Worm (Caenorhabditis elegans) whole organism, young adult: Measurements from ENCODE around the gene F35F10.6.

ENCODE experiments used
- ZK185.1 ChIP-seq: sonication (generic microtip); optimal IDR thresholded peaks from 2 replicates; lab custom pipeline; 2016; ENCODE audit warnings: mild to moderate bottlenecking, missing genetic modification characterization, missing compliant biosample characterization; ENCODE audit not compliant: poor library complexity, severe bottlenecking
- ama-1 ChIP-seq, 3 experiments: fragments of 150-350 bp in 1 of 3; sonication (generic microtip) in 2 of 3; optimal IDR thresholded peaks; 2 replicates each; lab custom pipeline; 2014 to 2018; ENCODE audit warnings: missing biosample characterization in 2 of 3, missing genetic modification characterization in 2 of 3, missing genetic modification reagents in 2 of 3
- bed-2 ChIP-seq: fragments of 200-800 bp; sonication (Bioruptor generic); IDR thresholded peaks from 2 replicates; pipeline ENCODE4 v1.3.6; 2022; ENCODE audit warnings: missing genetic modification reagents, missing genetic modification characterization, missing compliant biosample characterization
- egl-18 ChIP-seq: fragments of 200-800 bp; sonication (Bioruptor generic); IDR thresholded peaks from 2 replicates; pipeline ENCODE4 v1.3.6; 2022; ENCODE audit warnings: missing genetic modification reagents, missing genetic modification characterization, missing compliant biosample characterization
- gei-17 ChIP-seq: fragments of 200-800 bp; sonication (Bioruptor generic); optimal IDR thresholded peaks from 2 replicates; lab custom pipeline; 2018; ENCODE audit warnings: mild to moderate bottlenecking, missing genetic modification characterization, missing compliant biosample characterization
- repo-1 ChIP-seq: sonication (generic microtip); optimal IDR thresholded peaks from 2 replicates; lab custom pipeline; 2017; ENCODE audit warnings: mild to moderate bottlenecking, missing genetic modification characterization, missing compliant biosample characterization
- snpc-1.1 ChIP-seq: sonication (generic microtip); optimal IDR thresholded peaks from 2 replicates; lab custom pipeline; 2017; ENCODE audit warnings: missing genetic modification characterization, mild to moderate bottlenecking, missing compliant biosample characterization, antibody characterized with exemption, moderate library complexity, missing genotype, missing genetic modification reagents; ENCODE audit not compliant: insufficient read depth
- snpc-4 ChIP-seq, 5 experiments: fragments of 150-350 bp in 1 of 5; sonication (generic microtip) in 4 of 5; optimal IDR thresholded peaks; 2 replicates each; lab custom pipeline; 2014 to 2018; ENCODE audit warnings: missing genetic modification characterization in 5 of 5, missing biosample characterization in 3 of 5, antibody characterized with exemption in 2 of 5, mild to moderate bottlenecking in 2 of 5, missing compliant biosample characterization in 2 of 5, missing genotype in 2 of 5, moderate library complexity in 2 of 5, missing genetic modification reagents in 1 of 5
- xnd-1 ChIP-seq: sonication (generic microtip); optimal IDR thresholded peaks from 2 replicates; lab custom pipeline; 2016; ENCODE audit warnings: missing genotype, missing genetic modification reagents, missing genetic modification characterization, missing compliant biosample characterization

ce11 chrV:3256051-3256450 lies 33.1 kb downstream of the F35F10.6 start, which contains the start of gene srt-63:
- TF ChIP-seq gei-17 (GFP tag; lab: Kevin White, UChicago) (no peak), repo-1 (tag; lab: Kevin White, UChicago) (no peak), egl-18 (GFP tag; lab: Robert Waterston, UW) (no peak), snpc-1.1 (tag; lab: Kevin White, UChicago) (no peak), xnd-1 (tag; lab: Kevin White, UChicago) (no peak), bed-2 (no peak), snpc-4 (GFP tag; optimal IDR thresholded peaks at IDR 0.05; lab: Kevin White, UChicago) (no peak), snpc-4 (tag; optimal IDR thresholded peaks at IDR 0.05; lab: Kevin White, UChicago) (no peak), ama-1 (optimal IDR thresholded peaks at IDR 0.05; lab: Kevin White, UChicago) (no peak), ama-1 (GFP tag; optimal IDR thresholded peaks at IDR 0.05; lab: Kevin White, UChicago) (no peak), ZK185.1 (tag; lab: Kevin White, UChicago) (no peak)
